Fruit fly (Drosophila melanogaster) whole organism, wandering third instar larva: ENCODE measurements around the gene CG3558.

Experiments used
- Hr78 ChIP-seq: fragments of >200 bp; optimal IDR thresholded peaks from 2 replicates; lab custom pipeline; 2017; ENCODE audit warnings: missing biosample characterization, missing genetic modification characterization
- OdsH ChIP-seq: fragments of 200-800 bp; sonication (Bioruptor generic); optimal IDR thresholded peaks from 2 replicates; lab custom pipeline; 2016; ENCODE audit warnings: missing biosample characterization, mild to moderate bottlenecking, missing genetic modification characterization
- Vsx2 ChIP-seq: fragments of 200-300, 225-300 bp; sonication (Bioruptor generic); optimal IDR thresholded peaks from 2 replicates; lab custom pipeline; 2018; ENCODE audit warnings: missing biosample characterization, missing genetic modification characterization; ENCODE audit not compliant: partially characterized antibody
- dmrt93B ChIP-seq: fragments of 200-800 bp; sonication (Bioruptor generic); optimal IDR thresholded peaks from 2 replicates; lab custom pipeline; 2018; ENCODE audit warnings: missing biosample characterization, mild to moderate bottlenecking, missing genetic modification characterization
- h ChIP-seq: fragments of 200-800 bp; sonication (Bioruptor generic); optimal IDR thresholded peaks from 3 replicates; lab custom pipeline; 2016; ENCODE audit warnings: missing biosample characterization, mild to moderate bottlenecking, missing genetic modification characterization
- pan ChIP-seq: fragments of >200 bp; optimal IDR thresholded peaks from 2 replicates; lab custom pipeline; 2017
- psq ChIP-seq: fragments of 200-800 bp; sonication (Bioruptor generic); optimal IDR thresholded peaks from 3 replicates; lab custom pipeline; 2017; ENCODE audit warnings: missing biosample characterization, mild to moderate bottlenecking, missing genetic modification characterization, moderate library complexity
- rgr ChIP-seq: fragments of 200-800 bp; sonication (Bioruptor generic); optimal IDR thresholded peaks from 3 replicates; lab custom pipeline; 2016; ENCODE audit warnings: missing biosample characterization, mild to moderate bottlenecking, missing genetic modification characterization
- usp ChIP-seq: fragments of >200 bp; optimal IDR thresholded peaks from 2 replicates; lab custom pipeline; 2017; ENCODE audit warnings: missing biosample characterization, missing genetic modification characterization
- woc ChIP-seq: sonication (Bioruptor generic); optimal IDR thresholded peaks from 2 replicates; lab custom pipeline; 2016; ENCODE audit warnings: missing biosample characterization, mild to moderate bottlenecking, missing genetic modification characterization

- no peak for TF ChIP-seq usp
- no peak for TF ChIP-seq psq (GFP tag; lab: Kevin White, UChicago)
- no peak for TF ChIP-seq h (GFP tag; lab: Kevin White, UChicago)
- TF ChIP-seq woc (GFP tag; lab: Kevin White, UChicago) = no peak
- no peak for TF ChIP-seq Vsx2 (GFP tag; lab: Kevin White, UChicago)
- no peak for TF ChIP-seq dmrt93B (GFP tag; lab: Kevin White, UChicago)
- TF ChIP-seq rgr (GFP tag; lab: Kevin White, UChicago) = no peak
- no peak for TF ChIP-seq pan (lab: Kevin White, UChicago)
- no peak for TF ChIP-seq OdsH (GFP tag; lab: Kevin White, UChicago)
- no peak for TF ChIP-seq Hr78
Measured at dm6 chr2L:2999609-3000008, 6.9 kb downstream of the CG3558 start.
